Fruit fly (Drosophila melanogaster) whole organism, wandering third instar larva: ENCODE results near the gene Exn.

ENCODE experiments used
- dmrt93B ChIP-seq: fragments of 200-800 bp; sonication (Bioruptor generic); optimal IDR thresholded peaks from 2 replicates; lab custom pipeline; 2018; ENCODE audit warnings: missing biosample characterization, mild to moderate bottlenecking, missing genetic modification characterization
- pan ChIP-seq: fragments of >200 bp; optimal IDR thresholded peaks from 2 replicates; lab custom pipeline; 2017
- psq ChIP-seq: fragments of 200-800 bp; sonication (Bioruptor generic); optimal IDR thresholded peaks from 3 replicates; lab custom pipeline; 2017; ENCODE audit warnings: missing biosample characterization, mild to moderate bottlenecking, missing genetic modification characterization, moderate library complexity

DNA sequence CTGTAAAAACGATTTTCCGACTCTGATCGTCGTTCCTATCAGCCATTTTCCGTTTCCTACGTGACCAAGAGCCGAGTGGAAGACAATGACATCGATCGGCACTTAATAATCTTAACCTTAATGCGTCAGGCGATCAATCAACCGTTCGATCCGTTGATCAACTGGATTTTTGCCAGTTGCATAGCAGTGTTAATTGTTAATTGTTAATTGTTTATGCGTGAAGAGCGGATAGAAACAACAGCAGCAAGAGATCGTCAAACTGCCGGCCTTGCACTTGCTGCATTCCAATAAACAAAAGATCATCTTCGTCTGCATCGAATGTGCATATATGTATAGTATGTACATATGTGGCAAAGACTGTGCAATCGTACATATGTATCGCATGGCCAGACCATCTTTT lies 18.7 kb downstream of the Exn start:
- TF ChIP-seq dmrt93B (no peak), psq (GFP tag; lab: Kevin White, UChicago) (no peak), pan (lab: Kevin White, UChicago) (no peak)
